Fruit fly (Drosophila melanogaster) S2 (cell line): ENCODE measurements around the gene CG4404.

Experiments used
- CG8478 ChIP-seq: fragments of >200 bp; optimal IDR thresholded peaks from 2 replicates; lab custom pipeline; 2018
- CTCF ChIP-seq, 2 experiments: fragments of >200 bp; optimal IDR thresholded peaks; 2 replicates each; lab custom pipeline; 2018

The CG4404 gene

DNA sequence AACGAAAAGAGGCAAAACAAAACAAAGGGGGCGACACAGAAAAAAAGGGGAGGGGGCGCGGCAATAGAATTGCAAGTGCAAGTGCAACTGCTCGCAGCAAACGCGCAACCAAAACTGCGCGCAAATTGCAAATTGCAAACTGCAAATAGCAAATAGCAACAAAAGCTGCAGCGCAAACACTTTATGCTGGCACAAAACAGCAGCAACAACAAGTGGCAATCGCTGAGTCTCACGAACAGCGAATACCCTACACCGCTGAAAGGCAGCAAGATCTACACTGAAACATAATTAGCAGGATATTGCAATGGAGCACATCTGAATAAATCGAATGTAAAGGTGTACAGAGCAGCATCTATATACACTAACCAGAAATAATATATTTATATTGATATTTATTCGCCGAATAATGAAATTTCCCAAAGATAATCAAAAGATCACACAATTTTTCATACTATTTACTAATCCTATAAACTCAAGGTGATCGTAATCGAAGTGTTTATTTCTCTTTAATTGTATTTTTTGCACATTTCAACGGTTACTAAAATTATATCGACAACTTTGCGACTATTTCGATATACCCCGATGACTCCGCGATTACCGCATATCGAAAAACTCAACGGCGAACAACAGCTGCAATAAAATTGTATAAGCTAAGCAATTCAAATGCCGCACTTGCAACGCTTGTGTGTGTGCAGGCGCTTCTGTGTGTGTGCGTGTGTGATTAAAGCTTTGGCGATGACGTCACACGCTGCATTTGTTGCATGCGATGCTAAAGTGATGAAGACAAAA is at the start of gene CG4404:
Gene CG4404, minus strand, starts transcription at position 118 of the 789 bp plus-strand sequence.
- TF ChIP-seq CTCF (optimal IDR thresholded peaks at IDR 0.05; lab: Kevin White, UChicago): no peak
- TF ChIP-seq CG8478: no peak

DNA sequence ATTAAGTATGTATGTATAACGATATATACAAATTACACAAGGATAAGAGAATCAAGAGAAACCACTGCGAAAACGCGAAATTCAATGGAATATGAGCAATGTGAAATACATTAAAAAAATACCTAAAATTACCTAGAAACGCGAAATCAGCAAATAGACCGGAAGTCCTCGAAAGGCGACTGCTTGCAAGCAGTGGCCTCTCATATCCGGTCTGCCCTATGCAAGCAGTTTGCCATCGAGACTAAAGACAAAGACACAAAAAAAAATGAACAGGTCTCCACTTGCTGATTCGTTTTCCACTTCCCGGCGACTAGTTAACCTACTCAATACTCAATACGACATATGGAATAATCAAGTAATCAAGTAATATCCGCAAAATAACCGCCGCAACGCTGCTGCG is 41.9 kb upstream of the CG4404 start:
- TF ChIP-seq CG8478 (no peak), CTCF (optimal IDR thresholded peaks at IDR 0.05; lab: Kevin White, UChicago) (no peak)

DNA sequence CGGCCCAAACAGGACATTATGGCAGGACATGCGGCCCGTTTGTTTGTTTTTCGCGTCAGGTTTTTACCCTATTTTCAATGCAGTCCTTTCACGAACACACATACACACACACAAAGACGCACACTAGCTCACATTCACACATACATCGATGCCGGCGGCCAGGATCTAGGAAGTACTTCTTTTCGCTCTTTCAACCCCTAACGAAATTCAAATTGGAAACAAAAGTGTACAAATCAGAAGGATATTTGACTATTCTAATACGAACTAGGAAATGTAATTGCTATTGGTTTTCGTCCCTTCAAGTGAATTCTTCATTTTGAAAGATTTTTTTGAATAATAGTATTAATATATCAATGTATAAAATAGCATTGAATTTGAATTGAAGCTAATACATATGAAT is 34.6 kb upstream of the CG4404 start:
- no peak for TF ChIP-seq CTCF (optimal IDR thresholded peaks at IDR 0.05; lab: Kevin White, UChicago)
- no peak for TF ChIP-seq CG8478

DNA sequence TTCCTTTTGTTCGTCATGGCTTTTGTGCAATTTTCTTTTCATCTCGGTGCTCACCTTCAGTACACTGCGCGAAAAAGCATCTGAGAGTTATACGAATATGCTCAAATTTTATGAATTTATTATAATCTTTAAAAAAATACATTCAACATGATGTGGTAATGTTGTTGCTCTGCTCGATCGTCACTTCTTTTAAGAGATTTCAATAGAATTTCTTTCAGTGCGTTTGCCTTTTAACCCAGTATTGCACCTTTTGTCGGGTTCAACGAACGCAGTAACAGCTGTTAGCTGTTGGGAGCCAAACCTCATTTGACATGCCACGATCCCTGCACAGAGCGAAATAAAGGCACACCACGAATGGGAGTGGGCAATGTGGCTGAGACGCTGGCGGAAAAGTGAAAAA is 34.1 kb upstream of the CG4404 start:
- TF ChIP-seq CG8478: no peak
- no peak for TF ChIP-seq CTCF (optimal IDR thresholded peaks at IDR 0.05; lab: Kevin White, UChicago)

DNA sequence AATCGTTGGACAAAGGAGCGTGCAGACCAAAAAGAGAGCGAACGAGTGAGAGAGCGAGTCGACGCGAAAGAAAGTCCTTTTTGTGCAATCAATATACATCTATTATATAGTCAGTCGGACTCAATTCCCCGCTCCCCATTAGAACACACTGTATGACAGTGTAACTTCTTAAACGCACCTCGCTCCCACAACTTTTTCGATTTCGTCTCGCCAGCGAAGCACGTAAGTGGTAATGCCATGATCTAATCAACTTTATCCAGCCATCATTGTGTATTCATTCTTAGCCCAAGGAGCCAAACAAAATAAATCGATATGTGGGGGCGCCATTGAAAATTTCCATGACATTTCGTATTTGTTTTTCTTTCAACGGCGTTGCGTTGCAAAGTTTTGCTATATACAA is 33.2 kb upstream of the CG4404 start:
- TF ChIP-seq CG8478 (no peak), CTCF (optimal IDR thresholded peaks at IDR 0.05; lab: Kevin White, UChicago) (no peak)

DNA sequence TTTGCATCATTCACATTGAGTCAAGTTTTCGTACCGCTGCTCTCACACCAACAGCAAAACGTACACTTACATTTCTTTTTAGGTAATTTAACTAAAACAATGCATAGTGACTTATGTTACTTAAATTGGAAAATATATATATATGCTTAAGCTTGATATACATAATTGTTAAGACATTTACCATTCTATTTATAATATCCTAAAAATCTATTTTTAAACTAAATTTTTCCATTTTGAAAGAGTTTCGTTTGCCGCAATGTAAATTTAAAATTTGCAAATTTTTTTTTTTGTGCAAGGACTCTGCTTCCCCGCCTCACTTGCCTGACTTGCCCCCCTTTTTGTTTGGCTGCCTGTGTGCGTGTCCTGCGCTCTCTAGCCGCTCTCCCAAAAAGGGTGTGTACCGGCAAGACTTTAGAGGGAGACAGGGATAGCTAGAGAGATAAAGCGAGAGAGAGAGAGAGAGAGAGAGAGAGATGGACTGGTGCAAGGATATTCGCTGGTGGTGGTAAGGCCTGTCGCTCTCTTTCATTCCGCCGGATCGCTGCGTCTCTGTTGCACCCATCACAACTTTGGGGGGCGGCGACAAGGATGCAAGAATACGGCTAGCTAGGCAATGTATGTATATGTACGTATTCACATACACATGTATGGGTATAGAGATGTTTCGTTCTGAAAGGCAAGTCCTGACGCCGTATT is 32.2 kb upstream of the CG4404 start:
- TF ChIP-seq CG8478: no peak
- peak; percentile 31 to 59 for TF ChIP-seq CTCF (optimal IDR thresholded peaks at IDR 0.05; lab: Kevin White, UChicago)

DNA sequence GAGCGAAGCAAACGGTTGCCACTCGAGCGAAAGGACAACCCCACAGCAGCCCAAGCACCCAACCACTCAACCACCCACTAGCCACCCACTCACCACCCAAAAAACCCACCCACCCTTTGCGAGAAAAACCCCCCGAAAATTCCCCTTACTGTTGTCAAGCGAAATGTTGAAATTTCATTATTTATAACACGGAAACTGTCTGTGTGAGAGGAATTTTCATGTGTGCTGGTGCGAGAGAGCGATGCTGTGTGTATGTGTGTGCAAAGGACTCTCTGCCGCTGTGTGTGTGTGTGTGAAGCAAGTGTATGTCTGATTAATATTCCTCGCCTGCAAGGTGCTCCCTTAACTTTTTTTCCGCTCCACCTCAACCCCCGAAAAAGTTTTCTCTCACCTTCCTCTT is 24.0 kb upstream of the CG4404 start:
- TF ChIP-seq CG8478 (no peak), CTCF (optimal IDR thresholded peaks at IDR 0.05; lab: Kevin White, UChicago) (no peak)

DNA sequence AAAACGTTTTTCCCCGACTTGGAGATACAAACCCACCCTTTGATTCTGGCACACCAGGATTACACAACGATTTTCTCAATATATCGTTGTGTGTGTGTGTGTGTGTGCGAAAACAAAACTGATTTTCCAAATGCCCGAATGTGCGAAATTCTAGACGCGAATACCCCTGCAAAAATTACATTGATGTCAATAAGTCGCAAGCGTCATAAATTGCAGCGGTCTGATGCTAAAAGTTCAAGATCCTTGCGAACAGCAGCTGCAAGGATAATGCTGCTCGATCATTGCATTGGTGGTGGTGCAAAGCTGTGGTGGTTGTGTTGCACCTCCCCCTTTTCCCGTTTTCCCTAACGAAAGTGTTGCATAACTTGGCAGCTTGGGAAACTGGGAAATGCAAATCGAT is 21.8 kb upstream of the CG4404 start:
- TF ChIP-seq CTCF (optimal IDR thresholded peaks at IDR 0.05; lab: Kevin White, UChicago) (no peak), CG8478 (no peak)

DNA sequence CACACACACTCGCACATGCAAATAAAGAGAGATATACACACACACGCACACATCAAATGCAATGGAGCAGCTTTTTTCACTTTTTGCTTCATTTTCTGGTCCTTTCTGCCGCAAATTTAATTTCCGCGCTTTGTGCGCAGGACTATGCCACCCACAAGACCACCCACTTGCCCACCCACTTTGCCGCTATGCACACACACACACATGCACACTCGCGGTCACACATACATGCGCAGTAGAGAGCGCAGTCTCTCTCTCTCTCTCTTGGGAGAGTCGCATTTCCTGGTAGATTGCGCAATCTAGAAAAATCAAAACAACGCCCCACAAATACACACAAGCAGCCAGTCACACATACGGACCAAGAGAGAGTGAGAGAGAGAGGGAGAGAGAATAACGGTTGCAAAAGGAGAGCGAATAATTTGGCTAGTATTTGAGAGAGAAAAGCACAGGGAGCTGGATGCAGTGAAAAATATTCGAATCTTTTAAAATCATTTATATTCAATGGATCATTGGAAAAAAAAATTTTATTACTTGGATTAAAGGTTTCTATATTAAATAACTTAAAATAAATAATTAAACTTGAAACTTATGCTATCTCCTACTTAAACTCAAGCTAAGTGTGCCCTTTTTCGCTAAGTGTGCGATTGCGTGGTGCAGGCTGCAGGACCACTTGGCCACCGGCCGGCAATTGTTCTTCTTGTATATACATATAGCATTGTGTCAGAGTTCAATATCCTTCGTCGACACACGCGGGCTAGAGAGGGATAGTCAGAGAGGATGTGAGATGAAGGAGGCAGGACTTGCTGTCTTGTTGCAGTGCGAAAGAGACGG is 19.8 kb upstream of the CG4404 start:
- no peak for TF ChIP-seq CTCF (optimal IDR thresholded peaks at IDR 0.05; lab: Kevin White, UChicago)
- no peak for TF ChIP-seq CG8478

DNA sequence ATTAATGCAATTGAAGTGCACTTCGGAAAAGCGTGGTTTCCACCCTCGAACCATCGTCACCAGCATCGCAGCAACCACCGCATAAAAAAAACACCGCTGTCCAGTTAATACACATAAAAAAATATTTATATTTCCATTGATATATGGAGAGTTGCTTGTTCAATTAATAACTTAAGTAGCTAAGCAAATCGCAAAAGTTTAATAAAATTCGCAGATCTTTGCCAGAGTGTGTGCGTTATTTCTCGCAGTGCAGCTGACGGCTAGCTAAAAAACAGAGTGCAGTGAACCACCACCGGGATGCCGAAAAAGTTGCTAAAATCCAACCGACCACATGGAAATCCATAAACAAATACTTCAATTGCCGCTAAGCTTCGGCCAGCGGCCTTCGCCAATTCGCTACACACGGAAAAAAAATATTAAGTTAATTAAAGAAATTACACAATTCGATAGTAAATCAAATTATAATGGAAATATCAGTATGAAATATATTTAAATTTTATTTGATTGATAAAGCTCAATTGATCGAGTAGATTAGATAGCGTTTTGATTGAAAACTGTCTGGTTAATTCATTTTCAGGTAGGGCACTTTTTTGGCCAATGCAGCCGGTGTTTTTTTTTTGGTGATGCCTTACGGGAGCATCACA is 17.6 kb upstream of the CG4404 start:
- no peak for TF ChIP-seq CG8478
- no peak for TF ChIP-seq CTCF (optimal IDR thresholded peaks at IDR 0.05; lab: Kevin White, UChicago)

DNA sequence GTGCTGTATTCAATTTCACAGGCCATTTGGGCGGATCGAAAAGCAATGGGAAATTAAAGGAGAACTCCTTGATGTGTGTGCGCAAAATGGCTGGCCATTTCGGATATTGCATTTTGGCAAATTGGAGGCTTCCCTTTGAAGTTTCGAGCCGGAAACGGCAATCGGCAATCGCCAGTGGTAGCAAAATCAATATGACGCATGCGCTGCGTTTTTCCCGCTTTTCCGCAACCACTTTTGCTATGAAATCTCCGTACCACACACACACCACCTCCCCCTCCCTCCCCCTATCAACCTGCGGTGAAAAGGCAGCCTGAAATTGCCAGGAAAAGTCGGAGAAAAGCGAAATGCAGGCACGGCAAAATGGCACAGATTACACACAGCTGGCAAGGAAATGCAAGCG is 16.5 kb upstream of the CG4404 start:
- TF ChIP-seq CTCF (optimal IDR thresholded peaks at IDR 0.05; lab: Kevin White, UChicago) (no peak), CG8478 (no peak)

DNA sequence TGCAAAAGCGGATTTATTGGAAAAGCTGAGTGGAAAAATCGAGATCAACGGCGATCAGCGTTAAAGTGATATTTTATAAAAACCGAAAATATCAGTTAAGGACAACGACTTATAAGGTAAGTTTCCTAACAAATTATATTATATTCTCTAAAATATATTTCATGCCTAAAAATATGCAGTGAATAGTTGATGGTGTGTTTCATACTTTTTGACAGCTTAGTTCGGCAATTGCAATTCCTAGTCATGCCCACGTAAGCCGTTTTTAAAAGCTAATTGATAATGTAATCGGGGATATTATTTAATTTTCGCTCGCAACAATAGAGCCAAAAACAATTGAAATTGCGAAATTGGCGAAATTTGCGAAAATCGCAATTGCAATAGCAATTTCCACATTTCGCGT is 13.8 kb upstream of the CG4404 start:
- TF ChIP-seq CTCF (optimal IDR thresholded peaks at IDR 0.05; lab: Kevin White, UChicago) (no peak), CG8478 (no peak)

DNA sequence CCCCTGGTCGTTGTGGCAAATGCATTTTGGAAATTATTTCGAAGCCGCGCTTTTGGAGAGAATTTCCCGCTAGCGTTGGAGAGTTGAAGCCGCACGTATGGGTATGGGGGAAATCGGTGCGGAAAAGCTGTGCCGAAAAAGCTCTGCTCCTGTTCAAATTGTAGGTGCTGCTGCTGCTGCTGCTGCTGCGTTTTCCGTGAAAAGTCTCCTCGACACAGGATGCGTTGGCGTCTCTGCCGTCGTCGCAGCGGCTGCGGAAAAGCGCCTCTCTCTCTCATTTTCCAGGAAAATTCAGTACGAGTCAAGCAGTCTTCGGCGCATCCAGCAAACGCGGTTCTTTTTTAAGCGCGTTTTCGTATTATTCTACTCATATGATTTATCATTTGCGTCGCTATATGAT is 11.4 kb upstream of the CG4404 start, which contains the start of gene fne:
Gene fne, plus strand, starts transcription at position 301 of the 400 bp plus-strand sequence.
- TF ChIP-seq CG8478: no peak
- no peak for TF ChIP-seq CTCF (optimal IDR thresholded peaks at IDR 0.05; lab: Kevin White, UChicago)

DNA sequence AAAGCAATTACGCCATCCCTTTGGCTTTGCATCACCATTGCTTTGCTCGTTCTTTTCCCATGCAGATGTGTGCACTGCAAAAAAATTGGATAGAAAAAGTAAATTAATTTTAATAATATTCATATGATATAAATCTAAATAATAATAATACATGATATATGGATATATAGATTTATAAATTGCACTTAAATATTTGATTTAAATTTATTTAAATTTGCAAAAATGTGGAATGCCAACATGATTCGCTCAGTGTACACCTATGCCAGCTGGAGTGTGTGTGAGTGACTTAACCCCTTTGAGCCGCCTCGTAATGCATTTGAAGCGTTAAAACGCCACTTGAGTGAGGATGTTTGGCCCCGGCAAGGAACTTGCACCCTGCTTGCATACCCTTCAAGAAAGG is 7.9 kb upstream of the CG4404 start:
- TF ChIP-seq CG8478: no peak
- no peak for TF ChIP-seq CTCF (optimal IDR thresholded peaks at IDR 0.05; lab: Kevin White, UChicago)
